Worm (Caenorhabditis elegans): ENCODE results near the gene W06B4.1.
A peak's percentile ranks its signal among the peaks of the same experiment; 100 is the strongest.

W06B4.1 gene

ce11 chrII:4505097-4505626 lies 33.8 kb downstream of the W06B4.1 start, which contains the start of gene camt-1:
TSS of gene camt-1 (minus strand) at chrII:4505147.
- TF ChIP-seq F39B2.1 (GFP tag; IDR thresholded peaks at IDR 0.05) (no peak), xnd-1 (tag; optimal IDR thresholded peaks at IDR 0.05) (no peak), sptf-2 (GFP tag; optimal IDR thresholded peaks at IDR 0.05) (no peak), attf-6 (GFP tag; IDR thresholded peaks at IDR 0.05) (no peak), nhr-80 (tag; optimal IDR thresholded peaks at IDR 0.05) (no peak), mes-4 (tag; optimal IDR thresholded peaks at IDR 0.05) (no peak), B0336.3 (GFP tag; IDR thresholded peaks at IDR 0.05) (no peak), egl-44 (GFP tag; IDR thresholded peaks at IDR 0.05) (no peak)

ce11 chrII:4506552-4507291 lies 35.3 kb downstream of the W06B4.1 start:
- TF ChIP-seq K12H6.12 (tag; optimal IDR thresholded peaks at IDR 0.05) = peak; percentile 59
- TF ChIP-seq hlh-12 (tag; optimal IDR thresholded peaks at IDR 0.05) = no peak
- peak; percentile 55 for TF ChIP-seq ZK185.1 (tag; optimal IDR thresholded peaks at IDR 0.05; ENCODE audit: poor library complexity, severe bottlenecking)
- peak; percentile 39; the same call in 1 of the 2 replicates for TF ChIP-seq mcd-1 (GFP tag; IDR thresholded peaks at IDR 0.05)
- TF ChIP-seq B0035.1 (tag; optimal IDR thresholded peaks at IDR 0.05) = no peak
- no peak for TF ChIP-seq nhr-120 (GFP tag; IDR thresholded peaks at IDR 0.05)
- TF ChIP-seq lin-40 (tag; optimal IDR thresholded peaks at IDR 0.05) = peak; percentile 52
- TF ChIP-seq Y95B8A.8 (GFP tag; IDR thresholded peaks at IDR 0.05) = no peak
- no peak for TF ChIP-seq lin-26 (GFP tag; IDR thresholded peaks at IDR 0.05)
- TF ChIP-seq egl-18 (GFP tag; IDR thresholded peaks at IDR 0.05) = 0 out of 2 replicates have a peak, but pooled peaks have one; percentile 30
- TF ChIP-seq die-1 (tag; optimal IDR thresholded peaks at IDR 0.05) = no peak
- no peak for TF ChIP-seq let-607 (tag; optimal IDR thresholded peaks at IDR 0.05)
- TF ChIP-seq sea-2 (GFP tag; IDR thresholded peaks at IDR 0.05) = no peak
- TF ChIP-seq hmg-1.2 (GFP tag; IDR thresholded peaks at IDR 0.05) = peak; percentile 71; the same call in 1 of the 2 replicates
- peak; percentile 21 for TF ChIP-seq chd-7 (tag; optimal IDR thresholded peaks at IDR 0.05)
- no peak for TF ChIP-seq hsf-1 (GFP tag; IDR thresholded peaks at IDR 0.05)
- 0 out of 2 replicates have a peak, but pooled peaks have one; percentile 27 for TF ChIP-seq nfyb-1 (GFP tag; IDR thresholded peaks at IDR 0.05)
- no peak for TF ChIP-seq lsl-1 (GFP tag; optimal IDR thresholded peaks at IDR 0.05)
- no peak for TF ChIP-seq snpc-4 (GFP tag; optimal IDR thresholded peaks at IDR 0.05)
- no peak for TF ChIP-seq snpc-4 (tag; optimal IDR thresholded peaks at IDR 0.05)
- no peak for TF ChIP-seq aptf-3 (GFP tag; IDR thresholded peaks at IDR 0.05)
- TF ChIP-seq cebp-1 (GFP tag; IDR thresholded peaks at IDR 0.05) = no peak
- peak; percentile 60 for TF ChIP-seq cebp-1 (tag; optimal IDR thresholded peaks at IDR 0.05)
- no peak for TF ChIP-seq mel-28 (tag; optimal IDR thresholded peaks at IDR 0.05; ENCODE audit: borderline replicate concordance)
- TF ChIP-seq hlh-26 (GFP tag; conservative IDR thresholded peaks at IDR 0.05) = no peak
- peak in 1 of 3 experiments; percentile 31 for TF ChIP-seq lin-35 (GFP tag; optimal IDR thresholded peaks at IDR 0.05)
- TF ChIP-seq akir-1 (GFP tag; optimal IDR thresholded peaks at IDR 0.05) = no peak
- peak; percentile 23 for TF ChIP-seq somi-1 (GFP tag; optimal IDR thresholded peaks at IDR 0.05)
- TF ChIP-seq nhr-80 (tag; optimal IDR thresholded peaks at IDR 0.05) = peak; percentile 56
- TF ChIP-seq zfh-2 (GFP tag; conservative IDR thresholded peaks at IDR 0.05) = no peak
- TF ChIP-seq K11D2.4 (GFP tag; IDR thresholded peaks at IDR 0.05) = no peak
- TF ChIP-seq attf-5 (GFP tag; optimal IDR thresholded peaks at IDR 0.05) = peak; percentile 42
- no peak for TF ChIP-seq B0019.2 (GFP tag; conservative IDR thresholded peaks at IDR 0.05)
- no peak for TF ChIP-seq madf-6 (GFP tag; IDR thresholded peaks at IDR 0.05)
- no peak for TF ChIP-seq F22D6.2 (tag; optimal IDR thresholded peaks at IDR 0.05)
- no peak for TF ChIP-seq C17E4.6 (GFP tag; IDR thresholded peaks at IDR 0.05)
- TF ChIP-seq attf-6 (GFP tag; IDR thresholded peaks at IDR 0.05) = no peak
- no peak for TF ChIP-seq atf-7 (tag; optimal IDR thresholded peaks at IDR 0.05)
- no peak for TF ChIP-seq ceh-27 (GFP tag; optimal IDR thresholded peaks at IDR 0.05)
- TF ChIP-seq nfya-2 (GFP tag; IDR thresholded peaks at IDR 0.05) = no peak

All from whole organism, young adult.